Fruit fly (Drosophila melanogaster): ENCODE measurements around the gene naz.

Gene naz

DNA sequence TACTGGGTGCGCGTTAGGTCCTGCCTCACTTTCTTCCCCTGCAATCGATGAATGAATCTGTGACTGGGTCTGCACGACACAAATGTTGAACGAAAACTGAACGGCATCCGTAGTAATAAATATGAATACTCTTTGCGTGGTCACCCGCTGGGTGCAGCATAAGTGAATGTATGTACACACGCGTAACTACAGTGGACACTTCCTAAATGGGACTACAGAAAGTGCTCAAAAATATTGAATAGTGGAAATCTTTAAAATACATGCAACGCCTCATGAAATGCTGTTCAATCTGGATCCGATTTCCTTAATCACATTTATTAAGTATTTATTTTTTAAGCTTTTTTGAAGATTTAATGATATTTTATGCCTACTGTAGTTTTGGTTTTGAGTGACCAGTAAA lies at the start of gene naz:
Gene naz, minus strand, starts transcription at position 101 of the 400 bp plus-strand sequence.
- TF ChIP-seq CG12605 (GFP tag; IDR thresholded peaks at IDR 0.05) (no peak), CG14655 (GFP tag; optimal IDR thresholded peaks at IDR 0.05) (peak; percentile 5)

DNA sequence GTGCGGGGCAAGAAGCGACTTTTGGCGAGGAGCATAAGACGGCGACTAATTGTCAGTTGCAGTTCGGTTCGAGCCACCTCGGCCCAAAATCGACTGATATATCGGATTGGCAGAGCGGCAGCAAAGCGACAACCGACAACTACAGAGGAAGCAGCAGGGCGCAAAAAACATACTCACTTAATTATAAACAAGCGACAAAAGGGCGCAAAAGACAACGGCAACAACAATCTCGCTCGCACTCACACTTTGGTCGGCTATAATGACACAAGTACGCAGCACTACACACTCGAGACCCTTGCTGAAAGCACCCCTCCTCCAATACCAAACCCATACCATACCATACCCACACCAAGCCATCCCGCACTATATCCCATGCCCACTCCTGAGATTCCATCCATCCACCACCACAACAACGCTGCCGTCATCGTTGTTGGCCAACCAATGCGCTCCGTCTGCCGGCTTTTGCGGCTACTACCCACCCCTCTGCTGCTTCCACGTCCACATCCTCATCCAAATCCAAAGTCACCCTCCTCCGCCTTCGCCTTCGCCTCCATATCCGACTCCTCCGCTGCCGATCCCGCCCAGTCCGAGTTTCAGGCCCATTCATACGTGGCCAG lies 44.1 kb upstream of the naz start, which contains the start of gene gl:
Gene gl, minus strand, starts transcription at position 51 of the 617 bp plus-strand sequence.
- TF ChIP-seq gl (tag; optimal IDR thresholded peaks at IDR 0.05), result peak; percentile 2
- no peak for TF ChIP-seq Ets98B (GFP tag; IDR thresholded peaks at IDR 0.05)

DNA sequence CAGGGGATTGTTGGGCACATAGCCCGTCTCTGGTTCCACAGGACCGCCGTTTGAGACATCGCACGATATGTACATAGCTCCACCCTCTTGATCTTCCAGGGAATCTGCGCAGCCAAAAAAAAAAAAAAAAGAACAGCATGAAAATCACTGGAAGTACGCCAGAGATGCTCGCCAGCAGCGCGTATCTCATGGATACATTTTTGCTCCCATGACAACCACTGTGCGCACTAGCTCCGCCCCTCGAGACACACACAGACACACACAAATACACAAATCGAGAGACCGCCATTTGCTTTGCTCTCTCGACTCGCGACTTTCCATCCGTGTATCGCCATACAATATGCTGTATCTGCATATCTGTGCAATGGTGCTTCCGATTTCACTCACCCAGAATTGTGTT lies 42.6 kb upstream of the naz start:
- TF ChIP-seq CG8301 (tag; optimal IDR thresholded peaks at IDR 0.05) (no peak), CG14655 (GFP tag; optimal IDR thresholded peaks at IDR 0.05) (no peak), CG32121 (GFP tag; IDR thresholded peaks at IDR 0.05) (peak; percentile 66), Snoo (tag; optimal IDR thresholded peaks at IDR 0.05) (no peak), fd96Ca (GFP tag; IDR thresholded peaks at IDR 0.05) (peak; percentile 64; the same call in 2 of the 3 replicates), Pif1B (GFP tag; optimal IDR thresholded peaks at IDR 0.05) (no peak), Pif1A (GFP tag; optimal IDR thresholded peaks at IDR 0.05) (peak; percentile 36), CG4496 (GFP tag; IDR thresholded peaks at IDR 0.05) (peak; percentile 62; the same call in 2 of the 3 replicates), CG9948 (tag; optimal IDR thresholded peaks at IDR 0.05) (no peak), EcR (GFP tag; optimal IDR thresholded peaks at IDR 0.05) (no peak), CG34367 (tag; optimal IDR thresholded peaks at IDR 0.05) (peak; percentile 5), CG10348 (GFP tag; IDR thresholded peaks at IDR 0.05) (no peak), CG13204 (GFP tag; optimal IDR thresholded peaks at IDR 0.05) (no peak), Ets98B (GFP tag; IDR thresholded peaks at IDR 0.05) (peak; percentile 49), CG12605 (GFP tag; IDR thresholded peaks at IDR 0.05) (peak; percentile 80), gl (tag; optimal IDR thresholded peaks at IDR 0.05) (peak; percentile 68), CG8159 (tag; optimal IDR thresholded peaks at IDR 0.05) (no peak)

DNA sequence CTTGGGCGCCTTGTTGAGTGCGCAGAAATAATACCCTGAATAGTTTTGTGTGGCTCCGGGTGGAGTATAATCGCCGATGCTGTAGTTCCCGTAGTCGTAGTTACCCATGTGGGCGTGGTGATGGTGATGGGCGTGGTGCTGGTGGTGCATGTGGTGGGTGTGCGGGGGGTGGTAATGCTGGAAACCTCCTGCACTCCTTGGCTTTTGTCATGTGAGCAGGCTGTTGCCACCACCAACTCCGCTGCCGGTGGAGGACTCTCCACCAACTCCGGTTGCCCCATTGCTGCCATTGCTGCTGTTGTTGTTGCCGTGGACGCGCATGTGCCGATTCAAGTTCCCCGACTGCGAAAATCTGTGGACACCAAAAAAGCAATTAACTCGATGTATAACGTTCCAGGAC lies 39.9 kb upstream of the naz start:
- TF ChIP-seq CG8301 (tag; optimal IDR thresholded peaks at IDR 0.05), result no peak
- TF ChIP-seq CG13204 (GFP tag; optimal IDR thresholded peaks at IDR 0.05), result no peak
- TF ChIP-seq CG34367 (tag; optimal IDR thresholded peaks at IDR 0.05), result no peak
- no peak for TF ChIP-seq CG12605 (GFP tag; IDR thresholded peaks at IDR 0.05)
- no peak for TF ChIP-seq CG17806 (tag; optimal IDR thresholded peaks at IDR 0.05)
- TF ChIP-seq Pif1A (GFP tag; optimal IDR thresholded peaks at IDR 0.05), result no peak
- TF ChIP-seq CG14655 (GFP tag; optimal IDR thresholded peaks at IDR 0.05), result no peak
- TF ChIP-seq Ets98B (GFP tag; IDR thresholded peaks at IDR 0.05), result no peak
- no peak for TF ChIP-seq CG4496 (GFP tag; IDR thresholded peaks at IDR 0.05)
- TF ChIP-seq EcR (GFP tag; optimal IDR thresholded peaks at IDR 0.05), result no peak
- no peak for TF ChIP-seq Snoo (tag; optimal IDR thresholded peaks at IDR 0.05)
- TF ChIP-seq gl (tag; optimal IDR thresholded peaks at IDR 0.05), result no peak
- TF ChIP-seq CG15710 (tag; optimal IDR thresholded peaks at IDR 0.05), result no peak
- no peak for TF ChIP-seq D1 (tag; optimal IDR thresholded peaks at IDR 0.05)
- TF ChIP-seq CG8159 (tag; optimal IDR thresholded peaks at IDR 0.05), result no peak
- no peak for TF ChIP-seq Pif1B (GFP tag; optimal IDR thresholded peaks at IDR 0.05)

DNA sequence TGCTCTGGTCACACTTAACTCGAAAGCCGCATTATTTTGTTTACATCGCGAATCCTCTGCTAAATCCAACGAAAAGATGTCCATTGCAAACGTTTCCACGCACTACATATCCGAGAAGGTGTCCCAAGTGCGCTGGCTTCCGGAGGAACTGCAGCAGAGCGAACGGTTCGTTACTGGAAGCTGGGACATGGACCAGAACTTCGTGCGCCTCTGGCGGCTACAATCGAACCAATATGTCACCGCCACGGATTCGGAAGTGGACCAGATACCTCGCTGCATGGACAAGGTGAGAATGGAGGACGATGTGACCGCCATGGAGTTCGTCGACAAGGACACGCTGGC lies 37.9 kb upstream of the naz start:
- TF ChIP-seq CG4496 (GFP tag; IDR thresholded peaks at IDR 0.05), result no peak
- TF ChIP-seq fd96Ca (GFP tag; IDR thresholded peaks at IDR 0.05), result 0 out of 3 replicates have a peak, but pooled peaks have one; percentile 1

DNA sequence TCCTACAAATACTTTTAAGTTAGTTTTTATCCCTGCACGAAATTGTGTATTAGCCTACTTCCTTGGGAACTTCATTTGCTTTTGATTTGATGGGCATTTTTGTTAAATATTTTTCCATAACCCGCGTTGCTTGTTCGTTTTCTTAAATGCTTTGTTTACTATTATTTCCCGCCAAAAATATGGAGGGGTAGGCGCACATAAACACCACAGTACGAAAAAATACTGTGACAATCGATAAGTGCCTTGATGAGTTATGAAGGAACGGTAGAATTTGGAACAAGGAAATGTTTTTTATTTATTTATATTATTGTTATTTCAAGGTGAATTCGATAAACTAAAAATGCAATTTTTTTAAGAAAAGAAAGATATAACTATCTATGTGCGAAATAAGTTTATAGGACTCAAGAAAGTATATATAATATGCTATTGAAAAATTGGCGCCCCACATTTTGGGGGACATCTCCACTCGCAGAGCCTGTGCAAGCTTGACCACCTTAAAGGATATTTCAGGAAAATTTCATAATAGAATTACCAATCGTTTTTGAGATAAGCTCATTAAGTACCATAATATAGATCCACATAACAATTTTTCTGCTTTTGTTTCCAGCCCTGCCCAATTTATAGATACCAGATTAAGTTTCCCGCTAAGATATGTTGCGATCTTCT lies 37.4 kb upstream of the naz start, which contains the start of the genes WRNexo and Nup43:
Gene WRNexo, minus strand, starts transcription at position 185 of the 666 bp plus-strand sequence.
Gene Nup43, plus strand, starts transcription at position 661 of the 666 bp plus-strand sequence.
- TF ChIP-seq Snoo (tag; optimal IDR thresholded peaks at IDR 0.05) (no peak), CG8159 (tag; optimal IDR thresholded peaks at IDR 0.05) (peak; percentile 45), CG10348 (GFP tag; IDR thresholded peaks at IDR 0.05) (no peak), CG4496 (GFP tag; IDR thresholded peaks at IDR 0.05) (no peak), CG14655 (GFP tag; optimal IDR thresholded peaks at IDR 0.05) (peak; percentile 47), CG17806 (tag; optimal IDR thresholded peaks at IDR 0.05) (peak; percentile 20), CG32121 (GFP tag; IDR thresholded peaks at IDR 0.05) (no peak), D1 (tag; optimal IDR thresholded peaks at IDR 0.05) (no peak), rn (GFP tag; IDR thresholded peaks at IDR 0.05) (no peak), CG34367 (tag; optimal IDR thresholded peaks at IDR 0.05) (no peak), Ets98B (GFP tag; IDR thresholded peaks at IDR 0.05) (no peak), CG15710 (tag; optimal IDR thresholded peaks at IDR 0.05) (peak; percentile 45), fd96Ca (GFP tag; IDR thresholded peaks at IDR 0.05) (0 out of 3 replicates have a peak, but pooled peaks have one; percentile 29), CG8301 (tag; optimal IDR thresholded peaks at IDR 0.05) (no peak), gl (tag; optimal IDR thresholded peaks at IDR 0.05) (no peak), Pif1A (GFP tag; optimal IDR thresholded peaks at IDR 0.05) (no peak), Pif1B (GFP tag; optimal IDR thresholded peaks at IDR 0.05) (no peak), CG9948 (tag; optimal IDR thresholded peaks at IDR 0.05) (no peak), CG13204 (GFP tag; optimal IDR thresholded peaks at IDR 0.05) (no peak), CG12605 (GFP tag; IDR thresholded peaks at IDR 0.05) (no peak), EcR (GFP tag; optimal IDR thresholded peaks at IDR 0.05) (no peak)

All from whole organism, pupa.